Fruit fly (Drosophila melanogaster) whole organism, adult: ENCODE measurements around the gene CG6144.
A peak's percentile ranks its signal among the peaks of the same experiment; 100 is the strongest.

ENCODE experiments used
- CG1620 ChIP-seq: fragments of 200-800 bp; sonication (Bioruptor generic); optimal IDR thresholded peaks from 2 replicates; lab custom pipeline; 2016; ENCODE audit warnings: missing biosample characterization, missing genetic modification characterization
- CG33017 ChIP-seq: fragments of 200-800 bp; sonication (Bioruptor generic); optimal IDR thresholded peaks from 2 replicates; lab custom pipeline; 2018; ENCODE audit warnings: missing biosample characterization, mild to moderate bottlenecking, missing genetic modification characterization, moderate library complexity
- CG7101 ChIP-seq: fragments of 200-800 bp; sonication (Bioruptor generic); optimal IDR thresholded peaks from 2 replicates; lab custom pipeline; 2018; ENCODE audit warnings: missing biosample characterization, mild to moderate bottlenecking, missing genetic modification characterization, moderate library complexity
- kay ChIP-seq: fragments of 200-800 bp; sonication (Bioruptor generic); peaks from one replicate; lab custom pipeline; 2016; ENCODE audit warnings: missing biosample characterization, missing genetic modification characterization, borderline replicate concordance
- ovo ChIP-seq: fragments of 200-800 bp; sonication (Bioruptor generic); optimal IDR thresholded peaks from 2 replicates; lab custom pipeline; 2016; ENCODE audit warnings: missing biosample characterization, missing genetic modification characterization

dm6 chr2L:10502244-10502643, 13.8 kb downstream of the CG6144 start:
- TF ChIP-seq kay (peak; percentile 75), CG7101 (no peak), CG1620 (GFP tag; lab: Kevin White, UChicago) (no peak), CG33017 (tag; lab: Kevin White, UChicago) (no peak), ovo (GFP tag; lab: Kevin White, UChicago) (no peak)
